Worm (Caenorhabditis elegans) whole organism, early embryonic: Measurements from ENCODE around the gene Y39A1A.10.

Source experiments
- B0310.2 ChIP-seq: sonication (generic microtip); optimal IDR thresholded peaks from 2 replicates; lab custom pipeline; 2016; ENCODE audit warnings: mild to moderate bottlenecking, missing genetic modification characterization, missing compliant biosample characterization
- F13C5.2 ChIP-seq: sonication (generic microtip); optimal IDR thresholded peaks from 2 replicates; lab custom pipeline; 2017; ENCODE audit warnings: mild to moderate bottlenecking, missing genetic modification characterization, inconsistent platforms, missing compliant biosample characterization
- aly-1 ChIP-seq: sonication (generic microtip); optimal IDR thresholded peaks from 2 replicates; lab custom pipeline; 2016; ENCODE audit warnings: missing genetic modification characterization, missing compliant biosample characterization
- ama-1 ChIP-seq: fragments of 150-350 bp; optimal IDR thresholded peaks from 2 replicates; lab custom pipeline; 2014
- ceh-13 ChIP-seq: fragments of 200-800 bp; sonication (Bioruptor generic); optimal IDR thresholded peaks from 2 replicates; lab custom pipeline; 2018; ENCODE audit warnings: mild to moderate bottlenecking, missing genetic modification characterization, missing compliant biosample characterization
- ceh-36 ChIP-seq: sonication (generic microtip); optimal IDR thresholded peaks from 2 replicates; lab custom pipeline; 2016; ENCODE audit warnings: missing genetic modification characterization, inconsistent platforms, missing compliant biosample characterization
- ets-7 ChIP-seq: sonication (generic microtip); optimal IDR thresholded peaks from 2 replicates; lab custom pipeline; 2016; ENCODE audit warnings: missing genotype, missing genetic modification characterization, missing compliant biosample characterization
- flt-1 ChIP-seq: fragments of 200-800 bp; sonication (Bioruptor generic); IDR thresholded peaks from 2 replicates; pipeline ENCODE4 v1.3.6; 2022; ENCODE audit warnings: missing genetic modification characterization, missing compliant biosample characterization
- hmbx-1 ChIP-seq: sonication (generic microtip); optimal IDR thresholded peaks from 2 replicates; lab custom pipeline; 2016; ENCODE audit warnings: mild to moderate bottlenecking, missing genetic modification characterization, missing compliant biosample characterization
- hnd-1 ChIP-seq: sonication (generic microtip); optimal IDR thresholded peaks from 2 replicates; lab custom pipeline; 2016; ENCODE audit warnings: missing genetic modification characterization, missing compliant biosample characterization
- sea-1 ChIP-seq: fragments of 200-800 bp; sonication (Bioruptor generic); conservative IDR thresholded peaks from 2 replicates; pipeline ENCODE4 v1.3.6; 2022; ENCODE audit warnings: missing genetic modification characterization, missing compliant biosample characterization
- tbx-37 ChIP-seq: fragments of 200-800 bp; sonication (Bioruptor generic); conservative IDR thresholded peaks from 2 replicates; pipeline ENCODE4 v1.3.6; 2022; ENCODE audit warnings: missing genetic modification reagents, missing genetic modification characterization, missing compliant biosample characterization

- TF ChIP-seq ama-1 (lab: Kevin White, UChicago) (no peak), aly-1 (tag; lab: Kevin White, UChicago) (no peak), F13C5.2 (tag; lab: Kevin White, UChicago) (no peak), tbx-37 (no peak), ets-7 (tag; lab: Kevin White, UChicago) (no peak), sea-1 (GFP tag; lab: Robert Waterston, UW) (no peak), flt-1 (no peak), hnd-1 (no peak), B0310.2 (tag; lab: Kevin White, UChicago) (no peak), hmbx-1 (tag; lab: Kevin White, UChicago) (no peak), ceh-13 (GFP tag; lab: Kevin White, UChicago) (no peak), ceh-36 (tag; lab: Kevin White, UChicago) (no peak)
Observed at ce11 chrIII:10628360-10628759, 4.2 kb upstream of the Y39A1A.10 start.
